Fruit fly (Drosophila melanogaster) whole organism, prepupa: ENCODE data around the gene CG31342.

ENCODE experiments used
- CG10631 ChIP-seq: fragments of 200-800 bp; sonication (Bioruptor generic); optimal IDR thresholded peaks from 2 replicates; lab custom pipeline; 2016; ENCODE audit warnings: missing biosample characterization, missing genetic modification characterization
- CG10669 ChIP-seq: fragments of 200-800 bp; sonication (Bioruptor generic); optimal IDR thresholded peaks from 3 replicates; lab custom pipeline; 2018; ENCODE audit warnings: missing biosample characterization, mild to moderate bottlenecking, missing genetic modification characterization, moderate library complexity
- CG11294 ChIP-seq: fragments of 200-800 bp; sonication (Bioruptor generic); IDR thresholded peaks from 2 replicates; pipeline ENCODE4 v1.3.6; 2022; ENCODE audit warnings: missing biosample characterization, missing genetic modification characterization
- CG11762 ChIP-seq: fragments of 200-800 bp; sonication (Bioruptor generic); optimal IDR thresholded peaks from 3 replicates; lab custom pipeline; 2016; ENCODE audit warnings: missing biosample characterization, missing genetic modification characterization; ENCODE audit not compliant: insufficient read depth
- CG11902 ChIP-seq: fragments of 200-800 bp; sonication (Bioruptor generic); optimal IDR thresholded peaks from 3 replicates; lab custom pipeline; 2016; ENCODE audit warnings: missing biosample characterization, missing genetic modification characterization
- CG15336 ChIP-seq: fragments of 200-800 bp; sonication (Bioruptor generic); IDR thresholded peaks from 2 replicates; pipeline ENCODE4 v1.3.6; 2022; ENCODE audit warnings: missing biosample characterization, missing genetic modification characterization
- CG1621 ChIP-seq: fragments of 200-800 bp; sonication (Bioruptor generic); optimal IDR thresholded peaks from 3 replicates; lab custom pipeline; 2018; ENCODE audit warnings: missing biosample characterization, mild to moderate bottlenecking, missing genetic modification characterization
- CG16779 ChIP-seq: fragments of 200-800 bp; sonication (Bioruptor generic); optimal IDR thresholded peaks from 3 replicates; lab custom pipeline; 2017; ENCODE audit warnings: missing biosample characterization, mild to moderate bottlenecking, missing genetic modification characterization
- CG32006 ChIP-seq: fragments of 200-800 bp; sonication (Bioruptor generic); optimal IDR thresholded peaks from 3 replicates; lab custom pipeline; 2017; ENCODE audit warnings: missing biosample characterization, mild to moderate bottlenecking, missing genetic modification characterization
- CG34406 ChIP-seq: fragments of 200-800 bp; sonication (Bioruptor generic); optimal IDR thresholded peaks from 3 replicates; lab custom pipeline; 2016; ENCODE audit warnings: missing biosample characterization, missing genetic modification characterization
- CG3919 ChIP-seq: fragments of 200-800 bp; sonication (Bioruptor generic); optimal IDR thresholded peaks from 3 replicates; lab custom pipeline; 2016; ENCODE audit warnings: missing biosample characterization, missing genetic modification characterization
- CG4318 ChIP-seq: fragments of 200-800 bp; sonication (Bioruptor generic); optimal IDR thresholded peaks from 3 replicates; lab custom pipeline; 2017; ENCODE audit warnings: missing biosample characterization, mild to moderate bottlenecking, missing genetic modification characterization
- CG6163 ChIP-seq: fragments of 200-800 bp; sonication (Bioruptor generic); IDR thresholded peaks from 3 replicates; pipeline ENCODE4 v1.3.6; 2022; ENCODE audit warnings: missing biosample characterization, missing genetic modification characterization
- CG6276 ChIP-seq: fragments of 200-800 bp; sonication (Bioruptor generic); optimal IDR thresholded peaks from 2 replicates; lab custom pipeline; 2017; ENCODE audit warnings: missing biosample characterization, mild to moderate bottlenecking, missing genetic modification characterization
- CG6792 ChIP-seq: fragments of 200-800 bp; sonication (Bioruptor generic); optimal IDR thresholded peaks from 3 replicates; lab custom pipeline; 2016; ENCODE audit warnings: missing biosample characterization, missing genetic modification characterization
- CG6808 ChIP-seq: fragments of 200-800 bp; sonication (Bioruptor generic); optimal IDR thresholded peaks from 3 replicates; lab custom pipeline; 2017; ENCODE audit warnings: missing biosample characterization, missing genetic modification characterization, mild to moderate bottlenecking, moderate library complexity, missing genetic modification reagents
- CG6854 ChIP-seq: fragments of 200-800 bp; sonication (Bioruptor generic); optimal IDR thresholded peaks from 2 replicates; lab custom pipeline; 2017; ENCODE audit warnings: missing biosample characterization, mild to moderate bottlenecking, missing genetic modification characterization
- CG8119 ChIP-seq: fragments of 200-800 bp; sonication (Bioruptor generic); IDR thresholded peaks from 3 replicates; pipeline ENCODE4 v1.3.6; 2022; ENCODE audit warnings: missing biosample characterization, missing genetic modification characterization
- CG8319 ChIP-seq: fragments of 200-800 bp; sonication (Bioruptor generic); optimal IDR thresholded peaks from 3 replicates; lab custom pipeline; 2016; ENCODE audit warnings: missing biosample characterization, missing genetic modification characterization
- Eip78C ChIP-seq: fragments of 200-800 bp; sonication (Bioruptor generic); peaks from one replicate; lab custom pipeline; 2016; ENCODE audit warnings: missing biosample characterization, missing genetic modification characterization
- Ets21C ChIP-seq: fragments of 200-800 bp; sonication (Bioruptor generic); optimal IDR thresholded peaks from 3 replicates; lab custom pipeline; 2016; ENCODE audit warnings: missing biosample characterization, missing genetic modification characterization
- Ets96B ChIP-seq: fragments of 200-800 bp; optimal IDR thresholded peaks from 2 replicates; lab custom pipeline; 2019; ENCODE audit warnings: missing biosample characterization, mild to moderate bottlenecking, missing genetic modification characterization, moderate library complexity
- Gug ChIP-seq: fragments of 200-800 bp; sonication (Bioruptor generic); IDR thresholded peaks from 2 replicates; pipeline ENCODE4 v1.3.6; 2022; ENCODE audit warnings: missing biosample characterization, missing genetic modification characterization
- Hr39 ChIP-seq: fragments of 200-800 bp; sonication (Bioruptor generic); optimal IDR thresholded peaks from 2 replicates; lab custom pipeline; 2016; ENCODE audit warnings: missing biosample characterization, missing genetic modification characterization
- Hr4 ChIP-seq: fragments of 200-800 bp; sonication (Bioruptor generic); optimal IDR thresholded peaks from 3 replicates; lab custom pipeline; 2016; ENCODE audit warnings: missing biosample characterization, missing genetic modification characterization
- Lpt ChIP-seq: fragments of 200-800 bp; sonication (Bioruptor generic); optimal IDR thresholded peaks from 3 replicates; lab custom pipeline; 2016; ENCODE audit warnings: missing biosample characterization, missing genetic modification characterization
- OdsH ChIP-seq: fragments of 200-800 bp; sonication (Bioruptor generic); optimal IDR thresholded peaks from 3 replicates; lab custom pipeline; 2016; ENCODE audit warnings: missing biosample characterization, missing genetic modification characterization
- Smox ChIP-seq: fragments of 200-800 bp; sonication (Bioruptor generic); optimal IDR thresholded peaks from 3 replicates; lab custom pipeline; 2016; ENCODE audit warnings: missing biosample characterization, missing genetic modification characterization
- Sox102F ChIP-seq: fragments of 200-800 bp; sonication (Bioruptor generic); optimal IDR thresholded peaks from 2 replicates; lab custom pipeline; 2016; ENCODE audit warnings: missing biosample characterization, mild to moderate bottlenecking, missing genetic modification characterization
- Sox14 ChIP-seq: fragments of 200-800 bp; sonication (Bioruptor generic); optimal IDR thresholded peaks from 3 replicates; lab custom pipeline; 2016; ENCODE audit warnings: missing biosample characterization, missing genetic modification characterization
- Sox15 ChIP-seq: fragments of 200-800 bp; sonication (Bioruptor generic); optimal IDR thresholded peaks from 3 replicates; lab custom pipeline; 2016; ENCODE audit warnings: missing biosample characterization, missing genetic modification characterization
- acj6 ChIP-seq: fragments of 200-800 bp; sonication (Bioruptor generic); optimal IDR thresholded peaks from 3 replicates; lab custom pipeline; 2016; ENCODE audit warnings: missing biosample characterization, missing genetic modification characterization
- dac ChIP-seq: fragments of 200-800 bp; sonication (Bioruptor generic); optimal IDR thresholded peaks from 2 replicates; lab custom pipeline; 2017; ENCODE audit warnings: missing biosample characterization, mild to moderate bottlenecking, missing genetic modification characterization
- dsx ChIP-seq: fragments of 200-800 bp; optimal IDR thresholded peaks from 3 replicates; lab custom pipeline; 2019; ENCODE audit warnings: missing biosample characterization, mild to moderate bottlenecking, missing genetic modification characterization, moderate library complexity; ENCODE audit not compliant: poor library complexity, severe bottlenecking
- eg ChIP-seq: fragments of 200-800 bp; sonication (Bioruptor generic); IDR thresholded peaks from 3 replicates; pipeline ENCODE4 v1.3.6; 2022; ENCODE audit warnings: missing biosample characterization, missing genetic modification characterization
- fd85E ChIP-seq: fragments of 200-800 bp; sonication (Bioruptor generic); optimal IDR thresholded peaks from 3 replicates; lab custom pipeline; 2016; ENCODE audit warnings: missing biosample characterization, missing genetic modification characterization
- net ChIP-seq: fragments of 200-800 bp; sonication (Bioruptor generic); optimal IDR thresholded peaks from 3 replicates; lab custom pipeline; 2016; ENCODE audit warnings: missing biosample characterization, missing genetic modification characterization
- pdm3 ChIP-seq: fragments of 200-800 bp; sonication (Bioruptor generic); optimal IDR thresholded peaks from 3 replicates; lab custom pipeline; 2016; ENCODE audit warnings: missing biosample characterization, missing genetic modification characterization
- spab ChIP-seq: fragments of 200-800 bp; sonication (Bioruptor generic); optimal IDR thresholded peaks from 2 replicates; lab custom pipeline; 2017; ENCODE audit warnings: missing biosample characterization, mild to moderate bottlenecking, missing genetic modification characterization, missing genetic modification reagents
- ss ChIP-seq, 2 experiments: fragments of 200-800 bp; sonication (Bioruptor generic); optimal IDR thresholded peaks; 2 replicates in 1 of 2; 3 replicates in 1 of 2; lab custom pipeline; 2017 to 2018; ENCODE audit warnings: mild to moderate bottlenecking in 2 of 2, missing biosample characterization in 2 of 2, missing genetic modification characterization in 2 of 2, moderate library complexity in 1 of 2
- vri ChIP-seq: fragments of 200-800 bp; sonication (Bioruptor generic); optimal IDR thresholded peaks from 3 replicates; lab custom pipeline; 2016; ENCODE audit warnings: missing biosample characterization, mild to moderate bottlenecking, missing genetic modification characterization

CG31342 gene

DNA sequence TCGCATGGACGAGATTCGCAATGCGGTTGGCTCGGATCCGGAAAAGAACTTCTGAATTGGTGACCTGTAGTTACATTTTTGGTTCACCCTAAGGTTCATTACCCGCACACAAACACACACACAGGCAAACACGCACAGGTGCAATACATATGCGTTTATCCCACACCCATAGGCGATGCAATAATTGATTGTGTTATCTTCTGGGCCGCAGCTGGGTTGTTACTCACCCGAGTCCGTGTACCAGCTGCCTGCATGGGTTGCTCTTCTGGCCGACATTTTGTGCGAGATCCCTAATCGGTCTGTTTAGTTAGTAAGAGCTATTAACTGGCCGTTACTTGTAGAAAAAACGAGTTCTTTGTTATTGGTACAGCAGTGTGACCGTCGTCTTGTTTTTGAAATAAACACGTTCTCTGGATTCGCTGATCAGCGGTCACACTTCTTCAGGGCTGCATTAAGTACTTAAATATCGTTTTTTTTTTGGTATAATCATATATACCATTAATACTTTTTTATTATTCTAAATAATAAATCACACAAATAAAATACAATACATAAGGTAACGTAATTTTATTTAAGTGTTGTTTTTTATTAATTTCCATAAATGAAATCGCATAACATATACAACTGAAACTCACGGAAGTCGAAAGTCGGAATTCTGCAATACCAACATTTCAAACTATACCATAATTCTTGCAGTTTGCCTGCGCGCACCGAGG is 25.2 kb downstream of the CG31342 start, which contains the start of gene CG8031:
Gene CG8031 (minus strand): TSS at position 406 of the 716 bp plus-strand sequence.
- TF ChIP-seq CG10669 (GFP tag; lab: Kevin White, UChicago): no peak
- TF ChIP-seq CG6808 (GFP tag; lab: Kevin White, UChicago): no peak
- TF ChIP-seq CG6163 (GFP tag; lab: Robert Waterston, UW): peak; percentile 50; the same call in 1 of the 3 replicates
- TF ChIP-seq Sox14 (GFP tag; lab: Kevin White, UChicago): peak; percentile 87
- TF ChIP-seq Lpt (GFP tag; lab: Kevin White, UChicago): no peak
- TF ChIP-seq vri (GFP tag; lab: Kevin White, UChicago): peak; percentile 73
- TF ChIP-seq CG8319 (GFP tag; lab: Kevin White, UChicago): peak; percentile 21
- TF ChIP-seq CG6854 (GFP tag; lab: Kevin White, UChicago): peak; percentile 2
- TF ChIP-seq Sox102F (GFP tag; lab: Kevin White, UChicago): no peak
- no peak for TF ChIP-seq Smox (GFP tag; lab: Kevin White, UChicago)
- TF ChIP-seq CG8119 (GFP tag; lab: Robert Waterston, UW): 0 out of 3 replicates have a peak, but pooled peaks have one; percentile 28
- no peak for TF ChIP-seq CG10631 (GFP tag; lab: Kevin White, UChicago)
- no peak for TF ChIP-seq CG6792 (GFP tag; lab: Kevin White, UChicago)
- TF ChIP-seq Eip78C (GFP tag; lab: Kevin White, UChicago): peak; percentile 31
- TF ChIP-seq CG15336 (GFP tag; lab: Robert Waterston, UW): 0 out of 2 replicates have a peak, but pooled peaks have one; percentile 17

DNA sequence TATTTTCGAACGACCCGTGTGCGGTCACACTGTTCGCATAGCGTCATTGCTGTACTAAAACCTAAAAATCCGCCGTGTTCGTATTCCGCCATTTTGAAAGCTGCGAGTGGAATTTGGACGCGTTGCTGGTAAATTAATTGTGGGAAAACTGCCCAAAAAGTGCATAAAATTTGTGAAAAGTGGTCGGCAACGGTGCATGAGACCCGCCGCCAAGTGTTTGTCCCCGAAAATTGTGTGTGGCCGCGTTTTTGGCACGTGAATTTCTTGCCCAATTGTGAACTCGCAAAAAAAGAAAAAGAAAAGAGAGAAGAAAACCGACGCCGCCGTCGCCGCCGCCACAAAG is 25.8 kb downstream of the CG31342 start, which contains the start of gene CtBP:
Gene CtBP (plus strand): TSS at position 29 of the 343 bp plus-strand sequence.
- 0 out of 3 replicates have a peak, but pooled peaks have one; percentile 26 for TF ChIP-seq CG8119 (GFP tag; lab: Robert Waterston, UW)
- no peak for TF ChIP-seq CG8319 (GFP tag; lab: Kevin White, UChicago)
- TF ChIP-seq CG16779 (tag; lab: Kevin White, UChicago): peak; percentile 15
- no peak for TF ChIP-seq CG6276 (GFP tag; lab: Kevin White, UChicago)
- TF ChIP-seq Hr4 (GFP tag; lab: Kevin White, UChicago): no peak
- no peak for TF ChIP-seq CG11762 (GFP tag; lab: Kevin White, UChicago)
- no peak for TF ChIP-seq Ets96B (tag; lab: Kevin White, UChicago)
- no peak for TF ChIP-seq CG11902 (GFP tag; lab: Kevin White, UChicago)
- TF ChIP-seq Smox (GFP tag; lab: Kevin White, UChicago): no peak
- TF ChIP-seq CG32006: no peak
- peak; percentile 40 for TF ChIP-seq CG6854 (GFP tag; lab: Kevin White, UChicago)
- no peak for TF ChIP-seq acj6 (GFP tag; lab: Kevin White, UChicago)
- peak in 1 of 2 experiments; percentile 31 for TF ChIP-seq ss (GFP tag; optimal IDR thresholded peaks at IDR 0.05; lab: Kevin White, UChicago)
- TF ChIP-seq CG1621 (tag; lab: Kevin White, UChicago): peak; percentile 92
- TF ChIP-seq eg (GFP tag; lab: Robert Waterston, UW): no peak
- TF ChIP-seq, all 60 proteins: peak for 5

DNA sequence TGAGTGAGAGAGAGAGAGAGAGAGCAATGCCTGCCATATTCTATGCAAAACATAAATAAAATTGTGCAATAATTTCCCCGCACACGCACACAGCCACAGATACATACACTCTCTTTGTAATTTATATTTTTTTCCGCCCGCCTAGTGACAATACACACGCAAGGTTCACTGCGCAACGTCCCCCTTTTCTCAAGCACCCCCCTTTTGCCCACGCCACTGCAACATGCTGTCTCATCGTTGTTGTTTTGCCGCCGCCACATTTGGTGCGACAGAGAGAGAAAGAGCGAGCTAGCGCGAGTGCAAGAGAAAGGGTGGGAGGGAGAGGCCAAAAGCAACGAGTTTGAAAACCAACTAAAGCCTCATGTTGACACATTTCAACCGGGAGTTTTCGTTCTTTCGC is 26.5 kb downstream of the CG31342 start:
- TF ChIP-seq OdsH (GFP tag; lab: Kevin White, UChicago) (peak; percentile 77), CG6163 (GFP tag; lab: Robert Waterston, UW) (peak; percentile 88), CG6854 (GFP tag; lab: Kevin White, UChicago) (peak; percentile 26), ss (GFP tag; optimal IDR thresholded peaks at IDR 0.05; lab: Kevin White, UChicago) (peak; percentile 71 to 75), acj6 (GFP tag; lab: Kevin White, UChicago) (peak; percentile 73), eg (GFP tag; lab: Robert Waterston, UW) (peak; percentile 89), Hr4 (GFP tag; lab: Kevin White, UChicago) (peak; percentile 74), CG4318 (GFP tag; lab: Kevin White, UChicago) (no peak), CG10631 (GFP tag; lab: Kevin White, UChicago) (peak; percentile 72), Sox14 (GFP tag; lab: Kevin White, UChicago) (peak; percentile 90), Hr39 (GFP tag; lab: Kevin White, UChicago) (peak; percentile 75), Sox102F (GFP tag; lab: Kevin White, UChicago) (peak; percentile 71), CG32006 (peak; percentile 77), pdm3 (peak; percentile 78), CG11294 (peak; percentile 51), CG34406 (GFP tag; lab: Kevin White, UChicago) (peak; percentile 56), CG8119 (GFP tag; lab: Robert Waterston, UW) (peak; percentile 73; the same call in 2 of the 3 replicates), dsx (peak; percentile 48), Lpt (GFP tag; lab: Kevin White, UChicago) (peak; percentile 76), CG8319 (GFP tag; lab: Kevin White, UChicago) (peak; percentile 63), net (peak; percentile 80), CG6276 (GFP tag; lab: Kevin White, UChicago) (peak; percentile 77), spab (GFP tag; lab: Kevin White, UChicago) (peak; percentile 47), CG1621 (tag; lab: Kevin White, UChicago) (peak; percentile 63), Ets21C (GFP tag; lab: Kevin White, UChicago) (peak; percentile 67), Ets96B (tag; lab: Kevin White, UChicago) (peak; percentile 63), Sox15 (GFP tag; lab: Kevin White, UChicago) (peak; percentile 73), CG3919 (GFP tag; lab: Kevin White, UChicago) (peak; percentile 72), CG16779 (tag; lab: Kevin White, UChicago) (peak; percentile 53), fd85E (no peak), Gug (GFP tag; lab: Robert Waterston, UW) (peak; percentile 80), dac (peak; percentile 77)
